Fruit fly (Drosophila melanogaster) whole organism, embryonic: ENCODE measurements around the gene yps.

Experiments
- Asciz ChIP-seq: fragments of 200-800 bp; sonication (Bioruptor generic); optimal IDR thresholded peaks from 2 replicates; lab custom pipeline; 2017; ENCODE audit warnings: missing biosample characterization, mild to moderate bottlenecking, missing genetic modification characterization, missing genetic modification reagents
- Awh ChIP-seq: fragments of 200-800 bp; sonication (Bioruptor generic); IDR thresholded peaks from 2 replicates; pipeline ENCODE4, ENCODE4 v1.3.6; 2022; ENCODE audit warnings: missing biosample characterization, missing genetic modification characterization
- B-H1 ChIP-seq: fragments of 200-800 bp; sonication (Bioruptor generic); IDR thresholded peaks from 3 replicates; pipeline ENCODE4 v1.3.6; 2022; ENCODE audit warnings: missing biosample characterization, missing genetic modification characterization
- Bgb ChIP-seq: fragments of 200-800 bp; sonication (Bioruptor generic); IDR thresholded peaks from 2 replicates; pipeline ENCODE4 v1.3.6; 2022; ENCODE audit warnings: missing biosample characterization, missing genetic modification characterization; ENCODE audit not compliant: partially characterized antibody
- Blimp-1 ChIP-seq: fragments of 200-800 bp; sonication (Bioruptor generic); optimal IDR thresholded peaks from 3 replicates; lab custom pipeline; 2018; ENCODE audit warnings: missing biosample characterization, missing genetic modification characterization, mild to moderate bottlenecking, moderate library complexity, missing genetic modification reagents
- CG10959 ChIP-seq: fragments of 200-800 bp; sonication (Bioruptor generic); IDR thresholded peaks from 2 replicates; pipeline ENCODE4 v1.3.6; 2022; ENCODE audit warnings: missing biosample characterization, missing genetic modification characterization
- CG11560 ChIP-seq: fragments of 200-800 bp; sonication (Bioruptor generic); IDR thresholded peaks from 3 replicates; pipeline ENCODE4 v1.3.6; 2022; ENCODE audit warnings: missing biosample characterization, missing genetic modification characterization
- CG11695 ChIP-seq: fragments of 200-800 bp; sonication (Bioruptor generic); IDR thresholded peaks from 3 replicates; pipeline ENCODE4 v1.3.6; 2022; ENCODE audit warnings: missing biosample characterization, missing genetic modification characterization
- CG12391 ChIP-seq: fragments of 200-800 bp; sonication (Bioruptor generic); optimal IDR thresholded peaks from 3 replicates; lab custom pipeline; 2018; ENCODE audit warnings: missing biosample characterization, mild to moderate bottlenecking, missing genetic modification characterization, moderate library complexity
- CG15011 ChIP-seq: fragments of 200-800 bp; sonication (Bioruptor generic); optimal IDR thresholded peaks from 3 replicates; lab custom pipeline; 2018; ENCODE audit warnings: missing biosample characterization, mild to moderate bottlenecking, missing genetic modification characterization
- CG15269 ChIP-seq: fragments of 200-800 bp; sonication (Bioruptor generic); optimal IDR thresholded peaks from 2 replicates; lab custom pipeline; 2018; ENCODE audit warnings: missing biosample characterization, mild to moderate bottlenecking, missing genetic modification characterization, moderate library complexity
- CG1602 ChIP-seq: fragments of 200-800 bp; sonication (Bioruptor generic); optimal IDR thresholded peaks from 3 replicates; lab custom pipeline; 2016; ENCODE audit warnings: missing biosample characterization, missing genetic modification characterization
- CG16813 ChIP-seq: fragments of 200-800 bp; sonication (Bioruptor generic); IDR thresholded peaks from 3 replicates; pipeline ENCODE4 v1.3.6; 2022; ENCODE audit warnings: missing biosample characterization, missing genetic modification characterization; ENCODE audit not compliant: partially characterized antibody
- CG18619 ChIP-seq: fragments of 200-800 bp; sonication (Bioruptor generic); optimal IDR thresholded peaks from 3 replicates; lab custom pipeline; 2017; ENCODE audit warnings: missing biosample characterization, mild to moderate bottlenecking, missing genetic modification characterization
- CG34224 ChIP-seq: fragments of 200-800 bp; sonication (Bioruptor generic); IDR thresholded peaks from 3 replicates; pipeline ENCODE4 v1.3.6; 2022; ENCODE audit warnings: missing biosample characterization, missing genetic modification characterization; ENCODE audit not compliant: partially characterized antibody
- CG4360 ChIP-seq: fragments of 200-800 bp; sonication (Bioruptor generic); IDR thresholded peaks from 2 replicates; pipeline ENCODE4 v1.3.6; 2022; ENCODE audit warnings: missing biosample characterization, missing genetic modification characterization
- CG4424 ChIP-seq: fragments of 200-800 bp; sonication (Bioruptor generic); optimal IDR thresholded peaks from 3 replicates; lab custom pipeline; 2016; ENCODE audit warnings: missing biosample characterization, missing genetic modification characterization
- CG4707 ChIP-seq: fragments of 200-800 bp; sonication (Bioruptor generic); optimal IDR thresholded peaks from 2 replicates; lab custom pipeline; 2018; ENCODE audit warnings: missing biosample characterization, mild to moderate bottlenecking, missing genetic modification characterization, moderate library complexity
- CG7963 ChIP-seq: fragments of 200-800 bp; sonication (Bioruptor generic); IDR thresholded peaks from 3 replicates; pipeline ENCODE4 v1.3.6; 2022; ENCODE audit warnings: missing biosample characterization, missing genetic modification characterization; ENCODE audit not compliant: partially characterized antibody
- Camta ChIP-seq: fragments of 200-800 bp; sonication (Bioruptor generic); optimal IDR thresholded peaks from 2 replicates; lab custom pipeline; 2016; ENCODE audit warnings: missing biosample characterization, missing genetic modification characterization
- Dp ChIP-seq: fragments of 200-800 bp; sonication (Bioruptor generic); optimal IDR thresholded peaks from 2 replicates; lab custom pipeline; 2018; ENCODE audit warnings: missing biosample characterization, mild to moderate bottlenecking, missing genetic modification characterization, moderate library complexity
- E2f2 ChIP-seq: fragments of 200-800 bp; sonication (Bioruptor generic); IDR thresholded peaks from 2 replicates; pipeline ENCODE4 v1.3.6; 2022; ENCODE audit warnings: missing biosample characterization, missing genetic modification characterization
- Fer3 ChIP-seq: fragments of 200-800 bp; sonication (Bioruptor generic); optimal IDR thresholded peaks from 2 replicates; lab custom pipeline; 2018; ENCODE audit warnings: missing biosample characterization, mild to moderate bottlenecking, missing genetic modification characterization, moderate library complexity
- HHEX ChIP-seq: fragments of 200-800 bp; sonication (Bioruptor generic); optimal IDR thresholded peaks from 3 replicates; lab custom pipeline; 2017; ENCODE audit warnings: missing biosample characterization, mild to moderate bottlenecking, missing genetic modification characterization, missing genetic modification reagents
- MESR4 ChIP-seq: fragments of 200-800 bp; sonication (Bioruptor generic); optimal IDR thresholded peaks from 2 replicates; lab custom pipeline; 2018; ENCODE audit warnings: missing biosample characterization, mild to moderate bottlenecking, missing genetic modification characterization, moderate library complexity
- Optix ChIP-seq: fragments of 200-800 bp; sonication (Bioruptor generic); IDR thresholded peaks from 3 replicates; pipeline ENCODE4 v1.3.6; 2022; ENCODE audit warnings: missing biosample characterization, missing genetic modification characterization
- Poxn ChIP-seq: fragments of 200-800 bp; sonication (Bioruptor generic); IDR thresholded peaks from 2 replicates; pipeline ENCODE4 v1.3.6; 2022; ENCODE audit warnings: missing biosample characterization, missing genetic modification characterization
- Rfx ChIP-seq: fragments of 200-800 bp; sonication (Bioruptor generic); IDR thresholded peaks from 2 replicates; pipeline ENCODE4 v1.3.6; 2022; ENCODE audit warnings: missing biosample characterization, missing genetic modification characterization
- ab ChIP-seq: fragments of 200-800 bp; sonication (Bioruptor generic); optimal IDR thresholded peaks from 2 replicates; lab custom pipeline; 2016; ENCODE audit warnings: missing biosample characterization, missing genetic modification characterization
- ac ChIP-seq: fragments of 200-800 bp; sonication (Bioruptor generic); optimal IDR thresholded peaks from 3 replicates; lab custom pipeline; 2017; ENCODE audit warnings: missing biosample characterization, mild to moderate bottlenecking, missing genetic modification characterization
- amos ChIP-seq: fragments of 200-800 bp; sonication (Bioruptor generic); IDR thresholded peaks from 2 replicates; pipeline ENCODE4 v1.3.6; 2022; ENCODE audit warnings: missing biosample characterization, missing genetic modification characterization; ENCODE audit not compliant: partially characterized antibody
- corto ChIP-seq: fragments of 200-800 bp; sonication (Bioruptor generic); optimal IDR thresholded peaks from 2 replicates; lab custom pipeline; 2016; ENCODE audit warnings: missing biosample characterization, mild to moderate bottlenecking, missing genetic modification characterization, moderate library complexity
- dati ChIP-seq: fragments of 200-800 bp; sonication (Bioruptor generic); IDR thresholded peaks from 2 replicates; pipeline ENCODE4 v1.3.6; 2022; ENCODE audit warnings: missing biosample characterization, missing genetic modification characterization
- esg ChIP-seq: fragments of 200-800 bp; sonication (Bioruptor generic); conservative IDR thresholded peaks from 2 replicates; pipeline ENCODE4 v1.3.6; 2022; ENCODE audit warnings: missing biosample characterization, missing genetic modification characterization
- fd102C ChIP-seq: fragments of 200-800 bp; sonication (Bioruptor generic); optimal IDR thresholded peaks from 2 replicates; lab custom pipeline; 2018; ENCODE audit warnings: missing biosample characterization, mild to moderate bottlenecking, missing genetic modification characterization, moderate library complexity
- gsb-n ChIP-seq: fragments of 200-800 bp; sonication (Bioruptor generic); optimal IDR thresholded peaks from 3 replicates; lab custom pipeline; 2018; ENCODE audit warnings: missing biosample characterization, mild to moderate bottlenecking, missing genetic modification characterization
- hb ChIP-seq: fragments of 200-800 bp; sonication (Bioruptor generic); IDR thresholded peaks from 3 replicates; pipeline ENCODE4 v1.3.6; 2022; ENCODE audit warnings: missing biosample characterization, missing genetic modification characterization; ENCODE audit not compliant: partially characterized antibody
- ind ChIP-seq: fragments of 200-800 bp; sonication (Bioruptor generic); optimal IDR thresholded peaks from 3 replicates; lab custom pipeline; 2016; ENCODE audit warnings: missing biosample characterization, missing genetic modification characterization
- inv ChIP-seq: fragments of 200-800 bp; sonication (Bioruptor generic); IDR thresholded peaks from 2 replicates; pipeline ENCODE4 v1.3.6; 2022; ENCODE audit warnings: missing biosample characterization, missing genetic modification characterization; ENCODE audit not compliant: partially characterized antibody
- lbe ChIP-seq: fragments of 200-800 bp; sonication (Bioruptor generic); optimal IDR thresholded peaks from 2 replicates; lab custom pipeline; 2016; ENCODE audit warnings: missing biosample characterization, mild to moderate bottlenecking, missing genetic modification characterization
- mld ChIP-seq: fragments of 200-800 bp; sonication (Bioruptor generic); IDR thresholded peaks from 3 replicates; pipeline ENCODE4 v1.3.6; 2022; ENCODE audit warnings: missing biosample characterization, missing genetic modification characterization; ENCODE audit not compliant: partially characterized antibody
- otp ChIP-seq: fragments of 200-800 bp; sonication (Bioruptor generic); IDR thresholded peaks from 3 replicates; pipeline ENCODE4, ENCODE4 v1.3.6; 2022; ENCODE audit warnings: missing biosample characterization, missing genetic modification characterization
- pzg ChIP-seq: fragments of 200-800 bp; sonication (Bioruptor generic); optimal IDR thresholded peaks from 3 replicates; lab custom pipeline; 2018; ENCODE audit warnings: missing biosample characterization, mild to moderate bottlenecking, missing genetic modification characterization, moderate library complexity
- rib ChIP-seq: fragments of 200-800 bp; sonication (Bioruptor generic); IDR thresholded peaks from 2 replicates; pipeline ENCODE4 v1.3.6; 2022; ENCODE audit warnings: missing biosample characterization, missing genetic modification characterization
- salm ChIP-seq: fragments of 200-800 bp; sonication (Bioruptor generic); optimal IDR thresholded peaks from 2 replicates; lab custom pipeline; 2018; ENCODE audit warnings: missing biosample characterization, mild to moderate bottlenecking, missing genetic modification characterization
- sens ChIP-seq: fragments of 200-800 bp; sonication (Bioruptor generic); peaks from one replicate; lab custom pipeline; 2016; ENCODE audit warnings: missing biosample characterization, missing genetic modification characterization
- tna ChIP-seq: fragments of 200-800 bp; sonication (Bioruptor generic); IDR thresholded peaks from 2 replicates; pipeline ENCODE4 v1.3.6; 2022; ENCODE audit warnings: missing biosample characterization, missing genetic modification characterization; ENCODE audit not compliant: partially characterized antibody
- unc-4 ChIP-seq: fragments of 200-800 bp; sonication (Bioruptor generic); IDR thresholded peaks from 2 replicates; pipeline ENCODE4 v1.3.6; 2022; ENCODE audit warnings: missing biosample characterization, missing genetic modification characterization; ENCODE audit not compliant: partially characterized antibody
- zfh1 ChIP-seq: fragments of 200-800 bp; sonication (Bioruptor generic); IDR thresholded peaks from 3 replicates; pipeline ENCODE4 v1.3.6; 2022; ENCODE audit warnings: missing biosample characterization, missing genetic modification characterization

The yps gene

dm6 chr3L:12118631-12119030 is 6.3 kb downstream of the yps start:
- TF ChIP-seq zfh1 (GFP tag; lab: Robert Waterston, UW) (no peak), CG11560 (0 out of 3 replicates have a peak, but pooled peaks have one; percentile 10), CG4707 (GFP tag; lab: Kevin White, UChicago) (no peak), Awh (no peak), sens (peak; percentile 12), Optix (GFP tag; lab: Robert Waterston, UW) (no peak)

- peak; percentile 79 for TF ChIP-seq amos (GFP tag; lab: Robert Waterston, UW)
- TF ChIP-seq CG16813, result peak; percentile 68
- TF ChIP-seq CG18619 (GFP tag; lab: Kevin White, UChicago), result no peak
- TF ChIP-seq ab (GFP tag; lab: Kevin White, UChicago), result no peak
- no peak for TF ChIP-seq B-H1
- no peak for TF ChIP-seq CG4424 (GFP tag; lab: Kevin White, UChicago)
- no peak for TF ChIP-seq otp (GFP tag; lab: Robert Waterston, UW)
- TF ChIP-seq Asciz (GFP tag; lab: Kevin White, UChicago), result no peak
- no peak for TF ChIP-seq CG11695
- TF ChIP-seq lbe (GFP tag; lab: Kevin White, UChicago), result no peak
- TF ChIP-seq salm (tag; lab: Kevin White, UChicago), result no peak
- peak; percentile 89 for TF ChIP-seq unc-4 (GFP tag; lab: Robert Waterston, UW)
- no peak for TF ChIP-seq Fer3 (tag; lab: Kevin White, UChicago)
- no peak for TF ChIP-seq Poxn (GFP tag; lab: Robert Waterston, UW)
- peak; percentile 50 for TF ChIP-seq pzg (GFP tag; lab: Kevin White, UChicago)
- no peak for TF ChIP-seq CG15011
- TF ChIP-seq ac, result no peak
- TF ChIP-seq CG7963 (GFP tag; lab: Robert Waterston, UW), result peak; percentile 36; the same call in 1 of the 3 replicates
- TF ChIP-seq ind (GFP tag; lab: Kevin White, UChicago), result no peak
- peak; percentile 66; the same call in 1 of the 3 replicates for TF ChIP-seq mld (GFP tag; lab: Robert Waterston, UW)
- no peak for TF ChIP-seq dati (GFP tag; lab: Robert Waterston, UW)
- TF ChIP-seq gsb-n (tag; lab: Kevin White, UChicago), result no peak
- no peak for TF ChIP-seq Camta (GFP tag; lab: Kevin White, UChicago)
- no peak for TF ChIP-seq CG10959
- TF ChIP-seq CG12391, result peak; percentile 21
- no peak for TF ChIP-seq esg (GFP tag; lab: Robert Waterston, UW)
- peak; percentile 82 for TF ChIP-seq Bgb (GFP tag; lab: Robert Waterston, UW)
- TF ChIP-seq MESR4 (GFP tag; lab: Kevin White, UChicago), result peak; percentile 82
- no peak for TF ChIP-seq Rfx
- TF ChIP-seq corto (GFP tag; lab: Kevin White, UChicago), result no peak
- no peak for TF ChIP-seq fd102C (GFP tag; lab: Kevin White, UChicago)
- peak; percentile 60; the same call in 1 of the 3 replicates for TF ChIP-seq hb
- peak; percentile 88 for TF ChIP-seq CG34224 (GFP tag; lab: Robert Waterston, UW)
- 0 out of 2 replicates have a peak, but pooled peaks have one; percentile 33 for TF ChIP-seq E2f2 (GFP tag; lab: Robert Waterston, UW)
- no peak for TF ChIP-seq HHEX (GFP tag; lab: Kevin White, UChicago)
- no peak for TF ChIP-seq CG1602 (GFP tag; lab: Kevin White, UChicago)
- 0 out of 2 replicates have a peak, but pooled peaks have one; percentile 14 for TF ChIP-seq CG4360
- no peak for TF ChIP-seq Blimp-1 (GFP tag; lab: Kevin White, UChicago)
- TF ChIP-seq CG15269, result no peak
- peak; percentile 61 for TF ChIP-seq inv
- TF ChIP-seq tna (GFP tag; lab: Robert Waterston, UW), result peak; percentile 59
- no peak for TF ChIP-seq rib (GFP tag; lab: Robert Waterston, UW)
- peak; percentile 47 for TF ChIP-seq Dp (GFP tag; lab: Kevin White, UChicago)
These were observed 6.8 kb downstream of the yps start, which contains the start of gene ssp for dm6 chr3L:12118156-12118555. Gene ssp, plus strand, starts transcription at chr3L:12118257.
